Fruit fly (Drosophila melanogaster): ENCODE measurements around the gene CG9915.

CG9915 gene

DNA sequence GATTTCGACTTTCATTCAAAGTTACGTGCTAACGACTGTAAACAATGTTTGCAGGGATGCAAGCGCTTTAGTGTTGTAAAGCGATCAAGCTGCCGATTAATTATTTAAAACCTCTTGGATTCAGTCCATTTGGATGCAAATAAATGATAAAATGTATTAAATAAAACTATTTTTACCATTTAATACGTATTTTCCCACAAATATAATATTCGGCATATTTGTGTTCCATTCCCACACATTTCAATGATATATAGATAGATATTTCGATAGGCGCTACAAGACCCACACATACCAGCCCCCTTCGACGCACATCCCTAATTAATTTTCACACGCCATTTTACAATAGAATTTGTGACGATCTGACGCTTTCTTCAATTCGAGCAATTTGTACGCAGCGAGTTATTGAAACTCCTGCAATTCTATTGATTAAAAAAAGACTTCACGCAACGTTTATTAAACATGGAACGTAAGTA lies 24.4 kb downstream of the CG9915 start, which contains the start of the genes CG32576 and caz (continued):
- TF ChIP-seq Dll (GFP tag; IDR thresholded peaks at IDR 0.05; ENCODE audit: partially characterized antibody) (peak; percentile 77), amos (GFP tag; IDR thresholded peaks at IDR 0.05; ENCODE audit: partially characterized antibody) (peak; percentile 64), sob (GFP tag; IDR thresholded peaks at IDR 0.05) (peak; percentile 39; the same call in 1 of the 2 replicates), MTF-1 (GFP tag; optimal IDR thresholded peaks at IDR 0.05; ENCODE audit: borderline replicate concordance) (no peak), lola (GFP tag; optimal IDR thresholded peaks at IDR 0.05) (peak in 1 of 3 experiments; percentile 1), CG4424 (GFP tag; optimal IDR thresholded peaks at IDR 0.05) (peak; percentile 28), Atf-2 (GFP tag; optimal IDR thresholded peaks at IDR 0.05) (no peak), CG4282 (GFP tag; optimal IDR thresholded peaks at IDR 0.05) (no peak), Dip3 (GFP tag; optimal IDR thresholded peaks at IDR 0.05) (peak; percentile 7), p53 (GFP tag; optimal IDR thresholded peaks at IDR 0.05) (no peak), CG3163 (GFP tag; optimal IDR thresholded peaks at IDR 0.05) (no peak), BEAF-32 (GFP tag; optimal IDR thresholded peaks at IDR 0.05) (peak; percentile 80), CG4404 (GFP tag; IDR thresholded peaks at IDR 0.05) (no peak; the same call in 1 of the 2 replicates), NfI (GFP tag; optimal IDR thresholded peaks at IDR 0.05) (peak; percentile 40), Oaz (GFP tag; IDR thresholded peaks at IDR 0.05) (no peak), phol (tag; optimal IDR thresholded peaks at IDR 0.05) (peak; percentile 89), shn (GFP tag; optimal IDR thresholded peaks at IDR 0.05) (no peak), run (tag; optimal IDR thresholded peaks at IDR 0.05) (no peak), exex (tag; optimal IDR thresholded peaks at IDR 0.05) (peak; percentile 61), CG34376 (GFP tag; optimal IDR thresholded peaks at IDR 0.05) (peak; percentile 16), rib (GFP tag; IDR thresholded peaks at IDR 0.05) (no peak), sim (GFP tag; IDR thresholded peaks at IDR 0.05) (no peak), CG1832 (GFP tag; optimal IDR thresholded peaks at IDR 0.05) (no peak), aop (GFP tag; IDR thresholded peaks at IDR 0.05) (no peak), CG10654 (GFP tag; optimal IDR thresholded peaks at IDR 0.05) (peak; percentile 6), Dip2 (GFP tag; IDR thresholded peaks at IDR 0.05) (no peak), nau (GFP tag; optimal IDR thresholded peaks at IDR 0.05) (no peak), zf30C (GFP tag; optimal IDR thresholded peaks at IDR 0.05) (no peak), tup (GFP tag; optimal IDR thresholded peaks at IDR 0.05) (peak; percentile 9), CG1792 (GFP tag; optimal IDR thresholded peaks at IDR 0.05) (no peak), CG8478 (optimal IDR thresholded peaks at IDR 0.05) (no peak), pnt (GFP tag; optimal IDR thresholded peaks at IDR 0.05) (no peak), CG31388 (GFP tag; optimal IDR thresholded peaks at IDR 0.05) (no peak), Taf1 (GFP tag; IDR thresholded peaks at IDR 0.05) (0 out of 2 replicates have a peak, but pooled peaks have one; percentile 42), sug (tag; optimal IDR thresholded peaks at IDR 0.05) (peak; percentile 65), Dek (tag; optimal IDR thresholded peaks at IDR 0.05) (no peak), so (GFP tag; IDR thresholded peaks at IDR 0.05) (no peak), Lhr (GFP tag; optimal IDR thresholded peaks at IDR 0.05) (peak; percentile 9), CG32532 (GFP tag; IDR thresholded peaks at IDR 0.05) (peak; percentile 18; the same call in 1 of the 2 replicates), trem (tag; optimal IDR thresholded peaks at IDR 0.05) (peak; percentile 60), CG14860 (GFP tag; IDR thresholded peaks at IDR 0.05; ENCODE audit: partially characterized antibody) (no peak; the same call in 2 of the 3 replicates), pros (GFP tag; optimal IDR thresholded peaks at IDR 0.05) (no peak), Nf-YC (tag; optimal IDR thresholded peaks at IDR 0.05) (peak; percentile 56), dan (GFP tag; IDR thresholded peaks at IDR 0.05) (no peak), pb (GFP tag; optimal IDR thresholded peaks at IDR 0.05) (no peak), tgo (GFP tag; IDR thresholded peaks at IDR 0.05) (no peak), Dp (GFP tag; optimal IDR thresholded peaks at IDR 0.05) (peak; percentile 50), Hr51 (GFP tag; optimal IDR thresholded peaks at IDR 0.05) (peak in 1 of 2 experiments; percentile 19), Stat92E (GFP tag; optimal IDR thresholded peaks at IDR 0.05) (no peak), crol (GFP tag; IDR thresholded peaks at IDR 0.05) (no peak)

Measured in whole organism, embryonic.